Fruit fly (Drosophila melanogaster) whole organism, prepupa: ENCODE measurements around the gene Shc.
A peak's percentile ranks its signal among the peaks of the same experiment; 100 is the strongest.

ENCODE experiments used
- CG10631 ChIP-seq: fragments of 200-800 bp; sonication (Bioruptor generic); optimal IDR thresholded peaks from 2 replicates; lab custom pipeline; 2016; ENCODE audit warnings: missing biosample characterization, missing genetic modification characterization
- CG10669 ChIP-seq: fragments of 200-800 bp; sonication (Bioruptor generic); optimal IDR thresholded peaks from 3 replicates; lab custom pipeline; 2018; ENCODE audit warnings: missing biosample characterization, mild to moderate bottlenecking, missing genetic modification characterization, moderate library complexity
- CG11902 ChIP-seq: fragments of 200-800 bp; sonication (Bioruptor generic); optimal IDR thresholded peaks from 3 replicates; lab custom pipeline; 2016; ENCODE audit warnings: missing biosample characterization, missing genetic modification characterization
- CG15336 ChIP-seq: fragments of 200-800 bp; sonication (Bioruptor generic); IDR thresholded peaks from 2 replicates; pipeline ENCODE4 v1.3.6; 2022; ENCODE audit warnings: missing biosample characterization, missing genetic modification characterization
- CG1621 ChIP-seq: fragments of 200-800 bp; sonication (Bioruptor generic); optimal IDR thresholded peaks from 3 replicates; lab custom pipeline; 2018; ENCODE audit warnings: missing biosample characterization, mild to moderate bottlenecking, missing genetic modification characterization
- CG16779 ChIP-seq: fragments of 200-800 bp; sonication (Bioruptor generic); optimal IDR thresholded peaks from 3 replicates; lab custom pipeline; 2017; ENCODE audit warnings: missing biosample characterization, mild to moderate bottlenecking, missing genetic modification characterization
- CG3032 ChIP-seq: fragments of 200-800 bp; optimal IDR thresholded peaks from 2 replicates; lab custom pipeline; 2019; ENCODE audit warnings: missing biosample characterization, mild to moderate bottlenecking, missing genetic modification characterization, moderate library complexity
- CG31627 ChIP-seq: fragments of 200-800 bp; sonication (Bioruptor generic); optimal IDR thresholded peaks from 3 replicates; lab custom pipeline; 2016; ENCODE audit warnings: missing biosample characterization, missing genetic modification characterization
- CG32006 ChIP-seq: fragments of 200-800 bp; sonication (Bioruptor generic); optimal IDR thresholded peaks from 3 replicates; lab custom pipeline; 2017; ENCODE audit warnings: missing biosample characterization, mild to moderate bottlenecking, missing genetic modification characterization
- CG34406 ChIP-seq: fragments of 200-800 bp; sonication (Bioruptor generic); optimal IDR thresholded peaks from 3 replicates; lab custom pipeline; 2016; ENCODE audit warnings: missing biosample characterization, missing genetic modification characterization
- CG4318 ChIP-seq: fragments of 200-800 bp; sonication (Bioruptor generic); optimal IDR thresholded peaks from 3 replicates; lab custom pipeline; 2017; ENCODE audit warnings: missing biosample characterization, mild to moderate bottlenecking, missing genetic modification characterization
- CG6276 ChIP-seq: fragments of 200-800 bp; sonication (Bioruptor generic); optimal IDR thresholded peaks from 2 replicates; lab custom pipeline; 2017; ENCODE audit warnings: missing biosample characterization, mild to moderate bottlenecking, missing genetic modification characterization
- CG6808 ChIP-seq: fragments of 200-800 bp; sonication (Bioruptor generic); optimal IDR thresholded peaks from 3 replicates; lab custom pipeline; 2017; ENCODE audit warnings: missing biosample characterization, missing genetic modification characterization, mild to moderate bottlenecking, moderate library complexity, missing genetic modification reagents
- CG6854 ChIP-seq: fragments of 200-800 bp; sonication (Bioruptor generic); optimal IDR thresholded peaks from 2 replicates; lab custom pipeline; 2017; ENCODE audit warnings: missing biosample characterization, mild to moderate bottlenecking, missing genetic modification characterization
- CG8119 ChIP-seq: fragments of 200-800 bp; sonication (Bioruptor generic); IDR thresholded peaks from 3 replicates; pipeline ENCODE4 v1.3.6; 2022; ENCODE audit warnings: missing biosample characterization, missing genetic modification characterization
- CG9139 ChIP-seq: fragments of 200-800 bp; sonication (Bioruptor generic); optimal IDR thresholded peaks from 3 replicates; lab custom pipeline; 2017; ENCODE audit warnings: missing biosample characterization, mild to moderate bottlenecking, missing genetic modification characterization
- Eip93F ChIP-seq: fragments of 200-800 bp; sonication (Bioruptor generic); optimal IDR thresholded peaks from 2 replicates; lab custom pipeline; 2016; ENCODE audit warnings: missing biosample characterization, mild to moderate bottlenecking, missing genetic modification characterization
- Ets21C ChIP-seq: fragments of 200-800 bp; sonication (Bioruptor generic); optimal IDR thresholded peaks from 3 replicates; lab custom pipeline; 2016; ENCODE audit warnings: missing biosample characterization, missing genetic modification characterization
- Ets96B ChIP-seq: fragments of 200-800 bp; optimal IDR thresholded peaks from 2 replicates; lab custom pipeline; 2019; ENCODE audit warnings: missing biosample characterization, mild to moderate bottlenecking, missing genetic modification characterization, moderate library complexity
- Gug ChIP-seq: fragments of 200-800 bp; sonication (Bioruptor generic); IDR thresholded peaks from 2 replicates; pipeline ENCODE4 v1.3.6; 2022; ENCODE audit warnings: missing biosample characterization, missing genetic modification characterization
- Hr39 ChIP-seq: fragments of 200-800 bp; sonication (Bioruptor generic); optimal IDR thresholded peaks from 2 replicates; lab custom pipeline; 2016; ENCODE audit warnings: missing biosample characterization, missing genetic modification characterization
- Hr4 ChIP-seq: fragments of 200-800 bp; sonication (Bioruptor generic); optimal IDR thresholded peaks from 3 replicates; lab custom pipeline; 2016; ENCODE audit warnings: missing biosample characterization, missing genetic modification characterization
- Met ChIP-seq: fragments of 200-800 bp; sonication (Bioruptor generic); optimal IDR thresholded peaks from 3 replicates; lab custom pipeline; 2016; ENCODE audit warnings: missing biosample characterization, missing genetic modification characterization
- OdsH ChIP-seq: fragments of 200-800 bp; sonication (Bioruptor generic); optimal IDR thresholded peaks from 3 replicates; lab custom pipeline; 2016; ENCODE audit warnings: missing biosample characterization, missing genetic modification characterization
- Smox ChIP-seq: fragments of 200-800 bp; sonication (Bioruptor generic); optimal IDR thresholded peaks from 3 replicates; lab custom pipeline; 2016; ENCODE audit warnings: missing biosample characterization, missing genetic modification characterization
- Sox102F ChIP-seq: fragments of 200-800 bp; sonication (Bioruptor generic); optimal IDR thresholded peaks from 2 replicates; lab custom pipeline; 2016; ENCODE audit warnings: missing biosample characterization, mild to moderate bottlenecking, missing genetic modification characterization
- cyc ChIP-seq: fragments of 200-800 bp; sonication (Bioruptor generic); optimal IDR thresholded peaks from 3 replicates; lab custom pipeline; 2016; ENCODE audit warnings: missing biosample characterization, missing genetic modification characterization
- dac ChIP-seq: fragments of 200-800 bp; sonication (Bioruptor generic); optimal IDR thresholded peaks from 2 replicates; lab custom pipeline; 2017; ENCODE audit warnings: missing biosample characterization, mild to moderate bottlenecking, missing genetic modification characterization
- dsx ChIP-seq: fragments of 200-800 bp; optimal IDR thresholded peaks from 3 replicates; lab custom pipeline; 2019; ENCODE audit warnings: missing biosample characterization, mild to moderate bottlenecking, missing genetic modification characterization, moderate library complexity; ENCODE audit not compliant: poor library complexity, severe bottlenecking
- eg ChIP-seq: fragments of 200-800 bp; sonication (Bioruptor generic); IDR thresholded peaks from 3 replicates; pipeline ENCODE4 v1.3.6; 2022; ENCODE audit warnings: missing biosample characterization, missing genetic modification characterization
- esn ChIP-seq: fragments of 200-800 bp; sonication (Bioruptor generic); optimal IDR thresholded peaks from 2 replicates; lab custom pipeline; 2016; ENCODE audit warnings: missing biosample characterization, mild to moderate bottlenecking, missing genetic modification characterization, moderate library complexity
- fd59A ChIP-seq: fragments of 200-800 bp; sonication (Bioruptor generic); optimal IDR thresholded peaks from 2 replicates; lab custom pipeline; 2017; ENCODE audit warnings: missing biosample characterization, mild to moderate bottlenecking, missing genetic modification characterization, missing genetic modification reagents
- lz ChIP-seq: fragments of 200-800 bp; sonication (Bioruptor generic); optimal IDR thresholded peaks from 3 replicates; lab custom pipeline; 2016; ENCODE audit warnings: missing biosample characterization, missing genetic modification characterization
- salr ChIP-seq, 2 experiments: fragments of 200-800 bp; sonication (Bioruptor generic); optimal IDR thresholded peaks; 3 replicates each; lab custom pipeline; 2016 to 2018; ENCODE audit warnings: missing biosample characterization in 2 of 2, missing genetic modification characterization in 2 of 2, mild to moderate bottlenecking in 1 of 2
- ss ChIP-seq, 2 experiments: fragments of 200-800 bp; sonication (Bioruptor generic); optimal IDR thresholded peaks; 2 replicates in 1 of 2; 3 replicates in 1 of 2; lab custom pipeline; 2017 to 2018; ENCODE audit warnings: mild to moderate bottlenecking in 2 of 2, missing biosample characterization in 2 of 2, missing genetic modification characterization in 2 of 2, moderate library complexity in 1 of 2
- svp ChIP-seq: fragments of 200-800 bp; sonication (Bioruptor generic); peaks from one replicate; lab custom pipeline; 2016; ENCODE audit warnings: missing biosample characterization, missing genetic modification characterization
- vri ChIP-seq: fragments of 200-800 bp; sonication (Bioruptor generic); optimal IDR thresholded peaks from 3 replicates; lab custom pipeline; 2016; ENCODE audit warnings: missing biosample characterization, mild to moderate bottlenecking, missing genetic modification characterization

Shc gene

DNA sequence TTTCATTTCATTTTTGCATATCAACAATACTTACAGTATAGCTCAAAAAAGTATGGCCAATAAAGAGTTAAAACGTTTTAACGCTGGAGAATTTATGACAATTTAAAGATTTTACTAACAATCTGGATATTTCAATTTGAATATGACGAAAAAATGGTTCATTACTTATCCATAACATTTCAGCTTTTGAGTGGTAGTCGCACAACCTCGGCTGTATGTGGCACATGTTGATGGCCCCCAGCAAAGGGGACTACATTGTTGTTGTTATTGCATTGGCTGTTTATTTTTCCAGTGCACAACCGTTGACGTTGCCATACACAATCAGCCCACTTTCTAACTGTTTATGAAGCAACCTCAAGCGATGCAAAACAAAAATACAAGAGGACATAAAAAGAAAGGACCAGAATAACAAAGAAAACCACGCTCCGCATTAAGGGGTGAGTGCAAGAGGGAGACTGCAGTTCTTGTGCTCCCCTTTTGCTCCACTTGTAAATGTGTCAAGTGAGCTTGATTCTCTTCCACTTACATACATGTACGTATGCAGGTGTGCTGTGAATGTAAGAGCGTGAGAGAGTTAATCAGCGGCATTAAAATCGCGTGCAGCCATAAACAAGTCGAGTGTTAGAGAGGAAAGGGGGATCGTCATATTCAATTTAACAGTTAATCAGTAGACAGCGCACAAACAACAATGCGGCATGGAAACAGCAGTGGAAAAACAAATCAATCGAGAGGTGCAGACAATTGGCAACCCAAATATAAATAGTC is 6.6 kb upstream of the Shc start (continued):
- peak; percentile 98 for TF ChIP-seq CG8119 (GFP tag; lab: Robert Waterston, UW)
- peak; percentile 96 for TF ChIP-seq CG6854
- TF ChIP-seq CG9139 (GFP tag; lab: Kevin White, UChicago) = peak; percentile 94
- TF ChIP-seq CG1621 (tag; lab: Kevin White, UChicago) = peak; percentile 95
- TF ChIP-seq Ets21C (GFP tag; lab: Kevin White, UChicago) = peak; percentile 95
- TF ChIP-seq CG32006 (GFP tag; lab: Kevin White, UChicago) = peak; percentile 95
- peak; percentile 95 for TF ChIP-seq fd59A (GFP tag; lab: Kevin White, UChicago)
- peak; percentile 95 for TF ChIP-seq OdsH (GFP tag; lab: Kevin White, UChicago)
- peak; percentile 88 for TF ChIP-seq Eip93F (GFP tag; lab: Kevin White, UChicago)
- peak; percentile 95 for TF ChIP-seq CG11902 (GFP tag; lab: Kevin White, UChicago)
- TF ChIP-seq esn (GFP tag; lab: Kevin White, UChicago) = peak; percentile 99
- TF ChIP-seq Met (GFP tag; lab: Kevin White, UChicago) = peak; percentile 98
- TF ChIP-seq vri (GFP tag; lab: Kevin White, UChicago) = peak; percentile 89
- peak; percentile 97 for TF ChIP-seq Ets96B (tag; lab: Kevin White, UChicago)
- peak; percentile 94 for TF ChIP-seq CG6276
- peak; percentile 95 for TF ChIP-seq Hr4
- peak; percentile 96 for TF ChIP-seq Hr39
- TF ChIP-seq lz (GFP tag; lab: Kevin White, UChicago) = peak; percentile 98
- peak; percentile 94 for TF ChIP-seq CG10631 (GFP tag; lab: Kevin White, UChicago)
- TF ChIP-seq, all 60 proteins: peak for 58

DNA sequence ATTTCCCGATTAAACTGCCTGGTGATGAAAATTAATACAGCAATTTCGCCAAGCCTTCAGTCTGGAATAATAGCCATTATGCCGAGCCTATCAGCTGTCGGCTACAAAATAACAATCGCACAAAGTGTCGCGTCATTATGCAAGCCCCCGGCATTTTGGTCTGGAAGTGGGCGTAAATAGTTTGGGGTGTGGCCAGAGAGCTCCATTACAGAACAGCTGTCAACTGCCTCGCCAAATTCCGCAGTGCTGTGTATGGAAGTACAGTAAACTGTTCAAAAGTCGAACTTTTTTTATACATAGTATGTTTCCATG is 6.0 kb upstream of the Shc start:
- no peak for TF ChIP-seq CG15336
- TF ChIP-seq Gug (GFP tag; lab: Robert Waterston, UW) = no peak
- TF ChIP-seq CG6808 (GFP tag; lab: Kevin White, UChicago) = no peak
- TF ChIP-seq CG31627 (GFP tag; lab: Kevin White, UChicago) = no peak
- TF ChIP-seq cyc = no peak
- TF ChIP-seq dsx (GFP tag; lab: Kevin White, UChicago) = no peak
- TF ChIP-seq lz (GFP tag; lab: Kevin White, UChicago) = no peak
- TF ChIP-seq CG4318 (GFP tag; lab: Kevin White, UChicago) = no peak
- no peak for TF ChIP-seq CG34406 (GFP tag; lab: Kevin White, UChicago)
- TF ChIP-seq dac (GFP tag; lab: Kevin White, UChicago) = no peak
- no peak for TF ChIP-seq salr (GFP tag; optimal IDR thresholded peaks at IDR 0.05; lab: Kevin White, UChicago)
- TF ChIP-seq Sox102F (GFP tag; lab: Kevin White, UChicago) = no peak
- no peak for TF ChIP-seq Smox (GFP tag; lab: Kevin White, UChicago)
- no peak for TF ChIP-seq eg (GFP tag; lab: Robert Waterston, UW)
- TF ChIP-seq svp (GFP tag; lab: Kevin White, UChicago) = no peak
- TF ChIP-seq CG16779 = no peak
- no peak for TF ChIP-seq CG1621 (tag; lab: Kevin White, UChicago)
- no peak for TF ChIP-seq CG10669 (GFP tag; lab: Kevin White, UChicago)

DNA sequence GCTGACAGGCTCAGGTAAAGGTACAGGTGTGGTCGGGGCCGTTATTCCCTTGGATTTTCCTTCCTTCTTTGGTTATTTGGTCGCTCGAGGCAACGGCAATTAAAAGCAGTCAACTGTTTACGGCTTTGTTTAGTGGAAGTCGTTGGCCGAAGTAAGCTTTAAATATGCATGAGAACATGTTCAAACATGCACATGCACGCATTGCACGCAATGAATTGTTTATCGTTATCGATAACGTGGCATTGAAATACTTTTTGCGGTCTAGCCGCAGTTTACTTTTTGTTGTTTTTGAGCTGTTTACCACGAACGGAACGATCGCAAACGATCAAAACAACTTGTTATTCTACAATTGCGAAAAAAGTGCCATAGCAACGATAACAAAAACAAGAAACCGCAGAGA is 5.2 kb upstream of the Shc start:
- TF ChIP-seq CG3032 = no peak
- TF ChIP-seq ss (GFP tag; optimal IDR thresholded peaks at IDR 0.05; lab: Kevin White, UChicago) = peak in 1 of 2 experiments; percentile 52
- TF ChIP-seq, all 60 proteins: peak for 1
